Fruit fly (Drosophila melanogaster) whole organism: ENCODE data around the gene nop5.

Source experiments
- CG8478 ChIP-seq: fragments of >200 bp; optimal IDR thresholded peaks from 2 replicates; lab custom pipeline; 2018; ENCODE audit warnings: inconsistent platforms
- EcR ChIP-seq, 2 experiments: fragments of >200 bp; optimal IDR thresholded peaks; 2 replicates each; lab custom pipeline; 2017; ENCODE audit warnings: missing biosample characterization in 2 of 2, missing genetic modification characterization in 2 of 2, missing genetic modification reagents in 2 of 2
- psq ChIP-seq: fragments of >200 bp; optimal IDR thresholded peaks from 2 replicates; lab custom pipeline; 2017

DNA sequence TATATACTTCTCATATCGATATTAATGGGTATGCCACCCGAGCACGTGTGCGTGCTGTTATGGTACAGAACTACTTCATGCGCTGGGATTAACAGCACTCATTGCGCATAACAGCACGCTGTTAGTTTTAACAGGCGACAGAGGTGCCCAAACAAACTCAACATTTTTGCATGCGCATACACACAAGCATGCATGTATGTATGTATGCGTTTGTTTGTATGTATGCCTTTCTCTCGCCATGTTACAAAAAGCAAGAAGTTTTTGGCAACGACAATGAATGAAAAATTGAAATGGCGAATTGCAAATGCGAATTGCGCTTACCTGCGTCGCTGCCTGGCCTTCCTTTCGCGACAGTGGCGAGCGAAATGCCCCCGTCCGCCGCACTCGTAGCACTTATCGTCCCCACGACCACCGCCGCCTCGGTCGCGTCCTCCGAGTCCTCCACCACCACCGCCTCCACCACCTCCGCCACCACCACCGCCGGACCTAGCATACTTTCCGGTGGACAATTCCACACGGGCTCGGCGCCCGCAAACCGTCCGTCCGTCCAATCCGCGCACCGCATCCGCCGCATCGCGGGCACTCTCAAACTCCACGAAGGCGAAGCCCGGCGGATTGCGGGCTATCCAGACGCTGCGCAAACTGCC lies 783 bp upstream of the nop5 start:
- no peak for TF ChIP-seq EcR (GFP tag; optimal IDR thresholded peaks at IDR 0.05; lab: Kevin White, UChicago)
- TF ChIP-seq CG8478 (lab: Kevin White, UChicago): no peak
- no peak for TF ChIP-seq psq (lab: Kevin White, UChicago)
